Worm (Caenorhabditis elegans) whole organism, L3 larva: ENCODE data around the gene srd-74.

Experiments
- ama-1 ChIP-seq: fragments of 150-350 bp; optimal IDR thresholded peaks from 2 replicates; lab custom pipeline; 2018
- egl-27 ChIP-seq: sonication (generic microtip); optimal IDR thresholded peaks from 4 replicates; lab custom pipeline; 2017; ENCODE audit warnings: missing biosample characterization, missing genetic modification reagents, missing genetic modification characterization
- elt-1 ChIP-seq: fragments of 150-350 bp; optimal IDR thresholded peaks from 2 replicates; lab custom pipeline; 2014; ENCODE audit warnings: missing biosample characterization, missing genetic modification characterization
- fos-1 ChIP-seq: fragments of 150-350 bp; optimal IDR thresholded peaks from 2 replicates; lab custom pipeline; 2014; ENCODE audit warnings: missing biosample characterization, missing genetic modification characterization
- nhr-11 ChIP-seq: fragments of 150-350 bp; optimal IDR thresholded peaks from 2 replicates; lab custom pipeline; 2014; ENCODE audit warnings: missing biosample characterization, missing genetic modification characterization
- nhr-237 ChIP-seq: fragments of 150-350 bp; optimal IDR thresholded peaks from 2 replicates; lab custom pipeline; 2014; ENCODE audit warnings: missing biosample characterization, missing genetic modification characterization
- nhr-25 ChIP-seq: sonication (generic microtip); optimal IDR thresholded peaks from 2 replicates; lab custom pipeline; 2017; ENCODE audit warnings: missing biosample characterization, missing genetic modification characterization
- skn-1 ChIP-seq: fragments of 150-350 bp; optimal IDR thresholded peaks from 2 replicates; lab custom pipeline; 2014; ENCODE audit warnings: missing biosample characterization, missing genetic modification characterization
- snpc-4 ChIP-seq: fragments of 150-350 bp; optimal IDR thresholded peaks from 2 replicates; lab custom pipeline; 2014; ENCODE audit warnings: missing biosample characterization, missing genetic modification characterization
- unc-62 ChIP-seq: fragments of 150-350 bp; sonication (generic microtip); optimal IDR thresholded peaks from 4 replicates; lab custom pipeline; 2014; ENCODE audit warnings: missing biosample characterization, missing genetic modification reagents, missing genetic modification characterization
- ztf-11 ChIP-seq: fragments of 150-350 bp; optimal IDR thresholded peaks from 2 replicates; lab custom pipeline; 2014; ENCODE audit warnings: missing biosample characterization, missing genetic modification characterization

DNA sequence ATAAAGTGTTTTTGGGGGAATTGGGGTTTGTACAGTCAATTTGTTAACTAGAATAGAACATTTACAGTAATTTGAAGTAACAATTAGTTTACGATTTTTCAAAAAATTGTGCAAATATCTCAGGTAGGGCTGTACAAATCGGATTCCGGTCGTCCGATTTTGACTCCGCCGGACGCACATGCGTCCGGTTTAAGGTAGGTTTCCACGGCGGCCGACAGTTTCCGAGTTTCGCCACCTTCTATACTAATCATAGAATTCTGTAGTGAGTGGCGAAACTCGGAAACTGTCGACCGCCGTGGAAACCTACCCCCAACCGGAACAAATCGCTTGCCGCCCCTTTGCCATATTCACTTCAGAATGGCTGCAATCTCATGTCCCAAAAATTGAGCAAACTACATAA, 7.6 kb downstream of the srd-74 start:
- TF ChIP-seq nhr-25 (no peak), unc-62 (GFP tag; lab: Kevin White, UChicago) (no peak), ztf-11 (tag; lab: Kevin White, UChicago) (no peak), fos-1 (tag; lab: Kevin White, UChicago) (no peak), nhr-11 (no peak), nhr-237 (no peak), egl-27 (tag; lab: Kevin White, UChicago) (no peak), elt-1 (no peak), skn-1 (tag; lab: Kevin White, UChicago) (no peak), snpc-4 (tag; lab: Kevin White, UChicago) (no peak), ama-1 (lab: Kevin White, UChicago) (no peak)
